Fruit fly (Drosophila melanogaster) whole organism, embryonic: ENCODE measurements around the gene Trf.
A peak's percentile ranks its signal among the peaks of the same experiment; 100 is the strongest.

Experiments
- Antp ChIP-seq: fragments of 200-800 bp; sonication (Bioruptor generic); optimal IDR thresholded peaks from 3 replicates; lab custom pipeline; 2016; ENCODE audit warnings: missing biosample characterization, missing genetic modification characterization
- CG10147 ChIP-seq: fragments of 200-800 bp; sonication (Bioruptor generic); optimal IDR thresholded peaks from 2 replicates; lab custom pipeline; 2019; ENCODE audit warnings: missing biosample characterization, mild to moderate bottlenecking, missing genetic modification characterization, moderate library complexity
- CG10321 ChIP-seq: fragments of 200-800 bp; sonication (Bioruptor generic); IDR thresholded peaks from 2 replicates; pipeline ENCODE4 v1.3.6; 2022; ENCODE audit warnings: missing biosample characterization, missing genetic modification characterization
- CG10543 ChIP-seq: fragments of 200-800 bp; sonication (Bioruptor generic); optimal IDR thresholded peaks from 3 replicates; lab custom pipeline; 2017; ENCODE audit warnings: missing biosample characterization, mild to moderate bottlenecking, missing genetic modification characterization, moderate library complexity
- CG11504 ChIP-seq: fragments of 200-800 bp; sonication (Bioruptor generic); optimal IDR thresholded peaks from 3 replicates; lab custom pipeline; 2019; ENCODE audit warnings: missing biosample characterization, mild to moderate bottlenecking, missing genetic modification characterization, moderate library complexity
- CG11695 ChIP-seq: fragments of 200-800 bp; sonication (Bioruptor generic); IDR thresholded peaks from 3 replicates; pipeline ENCODE4 v1.3.6; 2022; ENCODE audit warnings: missing biosample characterization, missing genetic modification characterization
- CG12155 ChIP-seq: fragments of 200-800 bp; sonication (Bioruptor generic); optimal IDR thresholded peaks from 3 replicates; lab custom pipeline; 2016; ENCODE audit warnings: missing biosample characterization, missing genetic modification characterization
- CG12659 ChIP-seq: fragments of 200-800 bp; sonication (Bioruptor generic); optimal IDR thresholded peaks from 3 replicates; lab custom pipeline; 2017; ENCODE audit warnings: mild to moderate bottlenecking, missing biosample characterization, missing genetic modification reagents, missing genetic modification characterization
- CG12769 ChIP-seq: fragments of 200-800 bp; sonication (Bioruptor generic); optimal IDR thresholded peaks from 2 replicates; lab custom pipeline; 2019; ENCODE audit warnings: missing biosample characterization, mild to moderate bottlenecking, missing genetic modification characterization, moderate library complexity
- CG13894 ChIP-seq: fragments of 200-800 bp; sonication (Bioruptor generic); optimal IDR thresholded peaks from 3 replicates; lab custom pipeline; 2018; ENCODE audit warnings: missing biosample characterization, mild to moderate bottlenecking, missing genetic modification characterization, moderate library complexity
- CG15269 ChIP-seq: fragments of 200-800 bp; sonication (Bioruptor generic); optimal IDR thresholded peaks from 2 replicates; lab custom pipeline; 2018; ENCODE audit warnings: missing biosample characterization, mild to moderate bottlenecking, missing genetic modification characterization, moderate library complexity
- CG17359 ChIP-seq: fragments of 200-800 bp; sonication (Bioruptor generic); optimal IDR thresholded peaks from 3 replicates; lab custom pipeline; 2018; ENCODE audit warnings: missing biosample characterization, mild to moderate bottlenecking, missing genetic modification characterization, moderate library complexity
- CG18011 ChIP-seq: fragments of 200-800 bp; sonication (Bioruptor generic); optimal IDR thresholded peaks from 2 replicates; lab custom pipeline; 2017; ENCODE audit warnings: missing biosample characterization, missing genetic modification characterization, mild to moderate bottlenecking, moderate library complexity, missing genotype
- CG34376 ChIP-seq: fragments of 200-800 bp; sonication (Bioruptor generic); optimal IDR thresholded peaks from 2 replicates; lab custom pipeline; 2018; ENCODE audit warnings: missing biosample characterization, mild to moderate bottlenecking, missing genetic modification characterization
- CG4707 ChIP-seq: fragments of 200-800 bp; sonication (Bioruptor generic); optimal IDR thresholded peaks from 2 replicates; lab custom pipeline; 2018; ENCODE audit warnings: missing biosample characterization, mild to moderate bottlenecking, missing genetic modification characterization, moderate library complexity
- CG7839 ChIP-seq: fragments of 200-800 bp; sonication (Bioruptor generic); optimal IDR thresholded peaks from 3 replicates; lab custom pipeline; 2018; ENCODE audit warnings: missing biosample characterization, mild to moderate bottlenecking, missing genetic modification characterization, moderate library complexity
- CG8290 ChIP-seq, 3 experiments: fragments of 200-800 bp; sonication (Bioruptor generic); optimal IDR thresholded peaks; 2 replicates each; lab custom pipeline; 2016 to 2019; ENCODE audit warnings: missing biosample characterization in 3 of 3, missing genetic modification characterization in 3 of 3, mild to moderate bottlenecking in 2 of 3, moderate library complexity in 1 of 3
- CG9609 ChIP-seq: fragments of 200-800 bp; sonication (Bioruptor generic); optimal IDR thresholded peaks from 3 replicates; lab custom pipeline; 2016; ENCODE audit warnings: missing biosample characterization, missing genetic modification characterization
- CG9932 ChIP-seq: fragments of 200-800 bp; sonication (Bioruptor generic); IDR thresholded peaks from 2 replicates; pipeline ENCODE4 v1.3.6; 2022; ENCODE audit warnings: missing biosample characterization, missing genetic modification characterization
- CHES-1-like ChIP-seq: fragments of 200-800 bp; sonication (Bioruptor generic); optimal IDR thresholded peaks from 2 replicates; lab custom pipeline; 2016; ENCODE audit warnings: missing biosample characterization, missing genetic modification characterization
- CrebB ChIP-seq: fragments of 200-800 bp; sonication (Bioruptor generic); optimal IDR thresholded peaks from 3 replicates; lab custom pipeline; 2018; ENCODE audit warnings: missing biosample characterization, mild to moderate bottlenecking, missing genetic modification characterization
- Dek ChIP-seq: fragments of 200-800 bp; sonication (Bioruptor generic); optimal IDR thresholded peaks from 3 replicates; lab custom pipeline; 2019; ENCODE audit warnings: missing biosample characterization, mild to moderate bottlenecking, missing genetic modification characterization, moderate library complexity
- HLH3B ChIP-seq: fragments of 200-800 bp; sonication (Bioruptor generic); IDR thresholded peaks from 2 replicates; pipeline ENCODE4 v1.3.6; 2022; ENCODE audit warnings: missing biosample characterization, missing genetic modification characterization
- MESR4 ChIP-seq: fragments of 200-800 bp; sonication (Bioruptor generic); optimal IDR thresholded peaks from 2 replicates; lab custom pipeline; 2018; ENCODE audit warnings: missing biosample characterization, mild to moderate bottlenecking, missing genetic modification characterization, moderate library complexity
- Oli ChIP-seq: fragments of 200-800 bp; sonication (Bioruptor generic); optimal IDR thresholded peaks from 2 replicates; lab custom pipeline; 2018; ENCODE audit warnings: missing biosample characterization, mild to moderate bottlenecking, missing genetic modification characterization, moderate library complexity
- Optix ChIP-seq: fragments of 200-800 bp; sonication (Bioruptor generic); IDR thresholded peaks from 3 replicates; pipeline ENCODE4 v1.3.6; 2022; ENCODE audit warnings: missing biosample characterization, missing genetic modification characterization
- Pdp1 ChIP-seq, 2 experiments: fragments of 200-800 bp; sonication (Bioruptor generic); optimal IDR thresholded peaks; 3 replicates each; lab custom pipeline; 2016; ENCODE audit warnings: missing biosample characterization in 2 of 2, missing genetic modification characterization in 2 of 2, mild to moderate bottlenecking in 1 of 2, moderate library complexity in 1 of 2
- Sry-β ChIP-seq: fragments of 200-800 bp; sonication (Bioruptor generic); optimal IDR thresholded peaks from 2 replicates; lab custom pipeline; 2018; ENCODE audit warnings: missing biosample characterization, mild to moderate bottlenecking, missing genetic modification characterization, moderate library complexity
- Ssrp ChIP-seq: fragments of 200-800 bp; sonication (Bioruptor generic); optimal IDR thresholded peaks from 2 replicates; lab custom pipeline; 2018; ENCODE audit warnings: missing biosample characterization, mild to moderate bottlenecking, missing genetic modification characterization, moderate library complexity
- Taf1 ChIP-seq: fragments of 200-800 bp; sonication (Bioruptor generic); IDR thresholded peaks from 2 replicates; pipeline ENCODE4 v1.3.6; 2022; ENCODE audit warnings: missing biosample characterization, missing genetic modification characterization
- az2 ChIP-seq: fragments of 200-800 bp; sonication (Bioruptor generic); optimal IDR thresholded peaks from 3 replicates; lab custom pipeline; 2016; ENCODE audit warnings: missing biosample characterization, missing genetic modification characterization
- chinmo ChIP-seq: fragments of 200-800 bp; sonication (Bioruptor generic); IDR thresholded peaks from 4 replicates; pipeline ENCODE4 v1.3.6; 2022; ENCODE audit warnings: missing biosample characterization, missing genetic modification characterization; ENCODE audit not compliant: partially characterized antibody
- exex ChIP-seq: fragments of 200-800 bp; sonication (Bioruptor generic); optimal IDR thresholded peaks from 4 replicates; lab custom pipeline; 2018; ENCODE audit warnings: missing biosample characterization, mild to moderate bottlenecking, missing genetic modification characterization, moderate library complexity
- ftz-f1 ChIP-seq: fragments of 200-800 bp; sonication (Bioruptor generic); optimal IDR thresholded peaks from 2 replicates; lab custom pipeline; 2016; ENCODE audit warnings: missing biosample characterization, missing genetic modification characterization
- gce ChIP-seq: fragments of 200-800 bp; sonication (Bioruptor generic); IDR thresholded peaks from 3 replicates; pipeline ENCODE4 v1.3.6; 2022; ENCODE audit warnings: missing biosample characterization, missing genetic modification characterization
- gem ChIP-seq: fragments of 200-800 bp; sonication (Bioruptor generic); optimal IDR thresholded peaks from 2 replicates; lab custom pipeline; 2019; ENCODE audit warnings: missing biosample characterization, mild to moderate bottlenecking, missing genetic modification characterization, moderate library complexity
- ind ChIP-seq: fragments of 200-800 bp; sonication (Bioruptor generic); optimal IDR thresholded peaks from 3 replicates; lab custom pipeline; 2016; ENCODE audit warnings: missing biosample characterization, missing genetic modification characterization
- jigr1 ChIP-seq: fragments of 200-800 bp; sonication (Bioruptor generic); IDR thresholded peaks from 3 replicates; pipeline ENCODE4 v1.3.6; 2022; ENCODE audit warnings: missing biosample characterization, missing genetic modification characterization
- lilli ChIP-seq: fragments of 200-800 bp; sonication (Bioruptor generic); optimal IDR thresholded peaks from 3 replicates; lab custom pipeline; 2016; ENCODE audit warnings: missing biosample characterization, missing genetic modification characterization
- lmd ChIP-seq: fragments of 200-800 bp; sonication (Bioruptor generic); IDR thresholded peaks from 2 replicates; pipeline ENCODE4 v1.3.6; 2022; ENCODE audit warnings: missing biosample characterization, missing genetic modification characterization
- mirr ChIP-seq: fragments of 200-800 bp; sonication (Bioruptor generic); optimal IDR thresholded peaks from 3 replicates; lab custom pipeline; 2018; ENCODE audit warnings: missing biosample characterization, mild to moderate bottlenecking, missing genetic modification characterization
- row ChIP-seq: fragments of 200-800 bp; sonication (Bioruptor generic); IDR thresholded peaks from 3 replicates; pipeline ENCODE4 v1.3.6; 2022; ENCODE audit warnings: missing biosample characterization, missing genetic modification characterization
- scrt ChIP-seq: fragments of 200-800 bp; sonication (Bioruptor generic); optimal IDR thresholded peaks from 2 replicates; lab custom pipeline; 2018; ENCODE audit warnings: missing biosample characterization, mild to moderate bottlenecking, missing genetic modification characterization, moderate library complexity
- sd ChIP-seq: fragments of 200-800 bp; sonication (Bioruptor generic); optimal IDR thresholded peaks from 3 replicates; lab custom pipeline; 2018; ENCODE audit warnings: missing biosample characterization, mild to moderate bottlenecking, missing genetic modification characterization, moderate library complexity
- tgo ChIP-seq: fragments of 200-800 bp; sonication (Bioruptor generic); IDR thresholded peaks from 3 replicates; pipeline ENCODE4 v1.3.6; 2022; ENCODE audit warnings: missing biosample characterization, missing genetic modification characterization
- vnd ChIP-seq: fragments of 200-800 bp; sonication (Bioruptor generic); IDR thresholded peaks from 3 replicates; pipeline ENCODE4 v1.3.6; 2022; ENCODE audit warnings: missing biosample characterization, missing genetic modification characterization; ENCODE audit not compliant: partially characterized antibody
- zen2 ChIP-seq: fragments of 200-800 bp; sonication (Bioruptor generic); IDR thresholded peaks from 3 replicates; pipeline ENCODE4 v1.3.6; 2022; ENCODE audit warnings: missing biosample characterization, missing genetic modification characterization; ENCODE audit not compliant: partially characterized antibody

Gene Trf

dm6 chr2L:8086736-8087467, 14.2 kb downstream of the Trf start (continued):
- no peak for TF ChIP-seq CG18011 (GFP tag; lab: Kevin White, UChicago)
- TF ChIP-seq MESR4 (GFP tag; lab: Kevin White, UChicago), result no peak
- TF ChIP-seq CG11695 (GFP tag; lab: Robert Waterston, UW), result 0 out of 3 replicates have a peak, but pooled peaks have one; percentile 10
- TF ChIP-seq ind (GFP tag; lab: Kevin White, UChicago), result no peak
- TF ChIP-seq CG15269 (tag; lab: Kevin White, UChicago), result peak; percentile 36
- 0 out of 2 replicates have a peak, but pooled peaks have one; percentile 10 for TF ChIP-seq Taf1 (GFP tag; lab: Robert Waterston, UW)
- TF ChIP-seq vnd, result no peak
- no peak for TF ChIP-seq ftz-f1 (GFP tag; lab: Kevin White, UChicago)
- peak; percentile 15 for TF ChIP-seq Ssrp (tag; lab: Kevin White, UChicago)
- peak; percentile 38 for TF ChIP-seq Oli
- TF ChIP-seq CG17359, result peak; percentile 1
- peak; percentile 61 for TF ChIP-seq CG13894 (tag; lab: Kevin White, UChicago)
- TF ChIP-seq CrebB, result no peak
- 0 out of 3 replicates have a peak, but pooled peaks have one; percentile 40 for TF ChIP-seq zen2 (GFP tag; lab: Robert Waterston, UW)
- TF ChIP-seq scrt (GFP tag; lab: Kevin White, UChicago), result peak; percentile 17
- TF ChIP-seq CG8290 (GFP tag; optimal IDR thresholded peaks at IDR 0.05; lab: Kevin White, UChicago), result no peak
- peak in 1 of 2 experiments; percentile 53 for TF ChIP-seq CG8290 (tag; optimal IDR thresholded peaks at IDR 0.05; lab: Kevin White, UChicago)
- peak; percentile 38 for TF ChIP-seq CG7839 (tag; lab: Kevin White, UChicago)
- no peak for TF ChIP-seq gce
- peak; percentile 27 for TF ChIP-seq lilli (GFP tag; lab: Kevin White, UChicago)
- no peak for TF ChIP-seq CG9609 (GFP tag; lab: Kevin White, UChicago)
- peak; percentile 32 for TF ChIP-seq mirr (GFP tag; lab: Kevin White, UChicago)
- TF ChIP-seq CG12769, result peak; percentile 80
- TF ChIP-seq exex, result peak; percentile 38
- TF ChIP-seq gem (tag; lab: Kevin White, UChicago), result peak; percentile 85
- TF ChIP-seq Sry-β (GFP tag; lab: Kevin White, UChicago), result peak; percentile 82
- TF ChIP-seq Dek (tag; lab: Kevin White, UChicago), result peak; percentile 23
- TF ChIP-seq az2 (GFP tag; lab: Kevin White, UChicago), result no peak
- TF ChIP-seq CG9932 (GFP tag; lab: Robert Waterston, UW), result peak; percentile 27; the same call in 1 of the 2 replicates
- no peak for TF ChIP-seq tgo (GFP tag; lab: Robert Waterston, UW)
- TF ChIP-seq lmd (GFP tag; lab: Robert Waterston, UW), result 0 out of 2 replicates have a peak, but pooled peaks have one; percentile 28
- TF ChIP-seq jigr1 (GFP tag; lab: Robert Waterston, UW), result no peak
- no peak for TF ChIP-seq Antp (GFP tag; lab: Kevin White, UChicago)
- peak; percentile 74 for TF ChIP-seq CG34376 (GFP tag; lab: Kevin White, UChicago)
- peak; percentile 1 for TF ChIP-seq CHES-1-like (GFP tag; lab: Kevin White, UChicago)
- TF ChIP-seq CG10543 (GFP tag; lab: Kevin White, UChicago), result peak; percentile 90
- peak; percentile 19 for TF ChIP-seq CG12155
- 0 out of 2 replicates have a peak, but pooled peaks have one; percentile 12 for TF ChIP-seq CG10321 (GFP tag; lab: Robert Waterston, UW)
- peak; percentile 91 for TF ChIP-seq chinmo (GFP tag; lab: Robert Waterston, UW)
- peak; percentile 65 for TF ChIP-seq row (GFP tag; lab: Robert Waterston, UW)
- peak in 1 of 2 experiments; percentile 92 for TF ChIP-seq Pdp1 (GFP tag; optimal IDR thresholded peaks at IDR 0.05; lab: Kevin White, UChicago)
- TF ChIP-seq CG4707, result no peak
- TF ChIP-seq Optix (GFP tag; lab: Robert Waterston, UW), result no peak
- TF ChIP-seq sd (tag; lab: Kevin White, UChicago), result peak; percentile 61
- peak; percentile 23 for TF ChIP-seq CG10147 (GFP tag; lab: Kevin White, UChicago)
- TF ChIP-seq HLH3B (GFP tag; lab: Robert Waterston, UW), result 0 out of 2 replicates have a peak, but pooled peaks have one; percentile 4
- TF ChIP-seq CG12659 (GFP tag; lab: Kevin White, UChicago), result peak; percentile 33
- peak; percentile 34 for TF ChIP-seq CG11504
